Worm (Caenorhabditis elegans): ENCODE results near the gene C34C12.6.

Gene C34C12.6

ce11 chrIII:3505051-3505548, 22.7 kb downstream of the C34C12.6 start, which contains the start of gene lias-1 (continued):
- TF ChIP-seq cey-2 (tag; optimal IDR thresholded peaks at IDR 0.05; ENCODE audit: borderline replicate concordance, insufficient read depth) (no peak), pqm-1 (tag; optimal IDR thresholded peaks at IDR 0.05) (no peak), mep-1 (tag; optimal IDR thresholded peaks at IDR 0.05) (peak; percentile 90), nhr-102 (tag; optimal IDR thresholded peaks at IDR 0.05) (no peak), nhr-42 (GFP tag; IDR thresholded peaks at IDR 0.05) (no peak), egl-43 (GFP tag; IDR thresholded peaks at IDR 0.05) (no peak), F44E2.7 (GFP tag; IDR thresholded peaks at IDR 0.05) (no peak), nhr-77 (tag; optimal IDR thresholded peaks at IDR 0.05) (peak; percentile 84), hlh-11 (tag; optimal IDR thresholded peaks at IDR 0.05) (peak; percentile 69), ZK337.2 (GFP tag; IDR thresholded peaks at IDR 0.05) (no peak), fos-1 (tag; optimal IDR thresholded peaks at IDR 0.05) (no peak), D1046.2 (GFP tag; IDR thresholded peaks at IDR 0.05) (no peak), lin-39 (tag; optimal IDR thresholded peaks at IDR 0.05) (no peak), zip-11 (GFP tag; IDR thresholded peaks at IDR 0.05) (no peak), saeg-2 (GFP tag; IDR thresholded peaks at IDR 0.05) (no peak), zfp-3 (GFP tag; conservative IDR thresholded peaks at IDR 0.05) (no peak), spr-3 (GFP tag; optimal IDR thresholded peaks at IDR 0.05) (no peak), ces-1 (GFP tag; optimal IDR thresholded peaks at IDR 0.05) (no peak), ceh-82 (tag; optimal IDR thresholded peaks at IDR 0.05) (no peak), sdz-12 (GFP tag; optimal IDR thresholded peaks at IDR 0.05) (no peak), Y75B8A.6 (GFP tag; IDR thresholded peaks at IDR 0.05) (no peak), nhr-25 (tag; optimal IDR thresholded peaks at IDR 0.05; ENCODE audit: borderline replicate concordance, insufficient read depth) (peak; percentile 55), daf-12 (tag; optimal IDR thresholded peaks at IDR 0.05) (no peak), aly-2 (tag; optimal IDR thresholded peaks at IDR 0.05) (no peak), unc-62 (GFP tag; optimal IDR thresholded peaks at IDR 0.05 in 1 of 2) (peak in 1 of 2 experiments; percentile 89), unc-62 (tag; optimal IDR thresholded peaks at IDR 0.05) (no peak), ama-1 (optimal IDR thresholded peaks at IDR 0.05) (peak; percentile 92), gei-8 (GFP tag; optimal IDR thresholded peaks at IDR 0.05) (no peak), ceh-28 (tag; optimal IDR thresholded peaks at IDR 0.05) (no peak), ctbp-1 (GFP tag; IDR thresholded peaks at IDR 0.05) (no peak), dmd-6 (GFP tag; IDR thresholded peaks at IDR 0.05) (peak; percentile 24; the same call in 1 of the 2 replicates), nhr-6 (tag; optimal IDR thresholded peaks at IDR 0.05) (peak; percentile 73), lin-13 (GFP tag; optimal IDR thresholded peaks at IDR 0.05) (peak; percentile 86), ceh-32 (tag; optimal IDR thresholded peaks at IDR 0.05; ENCODE audit: poor library complexity) (no peak), ZK546.5 (tag; optimal IDR thresholded peaks at IDR 0.05) (peak in 1 of 2 experiments; percentile 32), F10B5.3 (tag; optimal IDR thresholded peaks at IDR 0.05) (no peak), set-16 (GFP tag; IDR thresholded peaks at IDR 0.05) (no peak), tra-1 (GFP tag; IDR thresholded peaks at IDR 0.05) (no peak), ztf-7 (tag; optimal IDR thresholded peaks at IDR 0.05) (peak; percentile 6), mdl-1 (tag; optimal IDR thresholded peaks at IDR 0.05) (peak in 1 of 2 experiments; percentile 72), php-3 (GFP tag; IDR thresholded peaks at IDR 0.05) (no peak), egl-27 (tag; optimal IDR thresholded peaks at IDR 0.05) (no peak), zag-1 (tag; optimal IDR thresholded peaks at IDR 0.05) (no peak), madf-9 (GFP tag; conservative IDR thresholded peaks at IDR 0.05) (no peak), lin-29 (GFP tag; IDR thresholded peaks at IDR 0.05) (no peak), dpl-1 (GFP tag; optimal IDR thresholded peaks at IDR 0.05) (peak; percentile 84), pha-4 (GFP tag; IDR thresholded peaks at IDR 0.05) (no peak), pha-4 (tag; optimal IDR thresholded peaks at IDR 0.05) (peak; percentile 33), arid-1 (GFP tag; conservative IDR thresholded peaks at IDR 0.05) (peak; percentile 30; the same call in 1 of the 2 replicates), nhr-28 (tag; optimal IDR thresholded peaks at IDR 0.05) (peak; percentile 68), nhr-237 (tag; optimal IDR thresholded peaks at IDR 0.05) (no peak), ztf-11 (tag; optimal IDR thresholded peaks at IDR 0.05) (no peak)
